Fruit fly (Drosophila melanogaster) whole organism, adult: ENCODE measurements around the gene CG3726.
A peak's percentile ranks its signal among the peaks of the same experiment; 100 is the strongest.

ENCODE experiments used
- CG11617 ChIP-seq: fragments of 200-800 bp; sonication (Bioruptor generic); optimal IDR thresholded peaks from 2 replicates; lab custom pipeline; 2017; ENCODE audit warnings: mild to moderate bottlenecking, missing biosample characterization, missing genetic modification reagents, missing genetic modification characterization
- CG12768 ChIP-seq: fragments of 200-800 bp; sonication (Bioruptor generic); optimal IDR thresholded peaks from 2 replicates; lab custom pipeline; 2017; ENCODE audit warnings: missing biosample characterization, missing genetic modification characterization, mild to moderate bottlenecking, moderate library complexity, missing genetic modification reagents
- CG14711 ChIP-seq: fragments of 200-800 bp; sonication (Bioruptor generic); optimal IDR thresholded peaks from 2 replicates; lab custom pipeline; 2018; ENCODE audit warnings: missing biosample characterization, mild to moderate bottlenecking, missing genetic modification characterization, moderate library complexity
- CG1620 ChIP-seq: fragments of 200-800 bp; sonication (Bioruptor generic); optimal IDR thresholded peaks from 2 replicates; lab custom pipeline; 2016; ENCODE audit warnings: missing biosample characterization, missing genetic modification characterization
- CG33017 ChIP-seq: fragments of 200-800 bp; sonication (Bioruptor generic); optimal IDR thresholded peaks from 2 replicates; lab custom pipeline; 2018; ENCODE audit warnings: missing biosample characterization, mild to moderate bottlenecking, missing genetic modification characterization, moderate library complexity
- CG5204 ChIP-seq: fragments of 200-800 bp; sonication (Bioruptor generic); optimal IDR thresholded peaks from 2 replicates; lab custom pipeline; 2016; ENCODE audit warnings: missing biosample characterization, missing genetic modification characterization
- CG7045 ChIP-seq: fragments of 200-800 bp; sonication (Bioruptor generic); optimal IDR thresholded peaks from 2 replicates; lab custom pipeline; 2017; ENCODE audit warnings: missing biosample characterization, mild to moderate bottlenecking, missing genetic modification characterization
- CG7101 ChIP-seq: fragments of 200-800 bp; sonication (Bioruptor generic); optimal IDR thresholded peaks from 2 replicates; lab custom pipeline; 2018; ENCODE audit warnings: missing biosample characterization, mild to moderate bottlenecking, missing genetic modification characterization, moderate library complexity
- Clk ChIP-seq: fragments of 200-800 bp; sonication (Bioruptor generic); optimal IDR thresholded peaks from 2 replicates; lab custom pipeline; 2017; ENCODE audit warnings: missing biosample characterization, missing genetic modification characterization
- Crg-1 ChIP-seq: fragments of 200-800 bp; sonication (Bioruptor generic); optimal IDR thresholded peaks from 2 replicates; lab custom pipeline; 2016; ENCODE audit warnings: missing biosample characterization, missing genetic modification characterization
- Hr96 ChIP-seq: fragments of 200-800 bp; sonication (Bioruptor generic); optimal IDR thresholded peaks from 2 replicates; lab custom pipeline; 2016; ENCODE audit warnings: missing biosample characterization, missing genetic modification characterization
- Mnt ChIP-seq: fragments of 200-800 bp; sonication (Bioruptor generic); optimal IDR thresholded peaks from 2 replicates; lab custom pipeline; 2016; ENCODE audit warnings: missing biosample characterization, mild to moderate bottlenecking, missing genetic modification characterization
- bab1 ChIP-seq: fragments of 200-800 bp; sonication (Bioruptor generic); optimal IDR thresholded peaks from 3 replicates; lab custom pipeline; 2019; ENCODE audit warnings: missing biosample characterization, mild to moderate bottlenecking, missing genetic modification characterization, moderate library complexity
- cic ChIP-seq: fragments of 200-800 bp; sonication (Bioruptor generic); optimal IDR thresholded peaks from 2 replicates; lab custom pipeline; 2017; ENCODE audit warnings: missing biosample characterization, mild to moderate bottlenecking, missing genetic modification characterization, moderate library complexity
- cnc ChIP-seq, 2 experiments: fragments of >200 bp; optimal IDR thresholded peaks; 2 replicates each; lab custom pipeline; 2017
- kay ChIP-seq: fragments of 200-800 bp; sonication (Bioruptor generic); peaks from one replicate; lab custom pipeline; 2016; ENCODE audit warnings: missing biosample characterization, missing genetic modification characterization, borderline replicate concordance
- ovo ChIP-seq: fragments of 200-800 bp; sonication (Bioruptor generic); optimal IDR thresholded peaks from 2 replicates; lab custom pipeline; 2016; ENCODE audit warnings: missing biosample characterization, missing genetic modification characterization
- pad ChIP-seq: fragments of 200-800 bp; sonication (Bioruptor generic); optimal IDR thresholded peaks from 3 replicates; lab custom pipeline; 2017; ENCODE audit warnings: missing biosample characterization, missing genetic modification characterization, mild to moderate bottlenecking, moderate library complexity, missing genetic modification reagents
- tj ChIP-seq: fragments of 200-800 bp; sonication (Bioruptor generic); optimal IDR thresholded peaks from 3 replicates; lab custom pipeline; 2017; ENCODE audit warnings: missing biosample characterization, mild to moderate bottlenecking, missing genetic modification characterization, moderate library complexity
- toe ChIP-seq: fragments of 200-800 bp; sonication (Bioruptor generic); optimal IDR thresholded peaks from 2 replicates; lab custom pipeline; 2016; ENCODE audit warnings: missing biosample characterization, missing genetic modification characterization

Gene CG3726

DNA sequence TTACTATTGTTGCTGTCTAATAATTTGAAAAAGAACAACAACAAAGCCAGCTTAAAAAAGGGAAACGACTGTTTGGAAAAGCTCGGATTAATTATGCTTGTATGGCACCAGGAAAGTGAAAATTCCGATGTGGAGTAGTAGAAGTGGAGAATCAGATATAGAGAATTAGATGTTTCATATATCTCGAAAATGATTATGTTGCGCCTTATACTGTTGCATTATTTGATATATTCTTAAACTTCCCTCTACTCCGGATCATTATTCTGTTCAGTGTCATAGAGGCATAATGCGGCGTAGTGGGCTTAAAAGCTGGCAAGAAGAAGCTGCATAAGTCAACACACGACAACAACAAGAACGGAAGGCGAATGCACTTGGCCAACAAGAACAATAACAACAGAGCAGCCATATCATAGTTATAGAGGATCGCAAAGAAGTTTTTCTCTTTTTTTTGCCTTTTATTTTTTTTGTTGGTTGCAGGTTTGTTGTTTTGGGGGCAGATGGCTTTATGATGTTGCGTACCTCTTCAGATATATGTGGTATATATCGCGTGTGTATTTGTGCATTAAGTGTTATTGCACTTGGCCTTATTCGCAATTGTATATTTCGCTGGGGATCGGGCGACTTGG, 9.0 kb downstream of the CG3726 start:
- TF ChIP-seq bab1 (GFP tag; lab: Kevin White, UChicago) (peak; percentile 78), CG14711 (tag; lab: Kevin White, UChicago) (peak; percentile 59), CG5204 (GFP tag; lab: Kevin White, UChicago) (no peak)

DNA sequence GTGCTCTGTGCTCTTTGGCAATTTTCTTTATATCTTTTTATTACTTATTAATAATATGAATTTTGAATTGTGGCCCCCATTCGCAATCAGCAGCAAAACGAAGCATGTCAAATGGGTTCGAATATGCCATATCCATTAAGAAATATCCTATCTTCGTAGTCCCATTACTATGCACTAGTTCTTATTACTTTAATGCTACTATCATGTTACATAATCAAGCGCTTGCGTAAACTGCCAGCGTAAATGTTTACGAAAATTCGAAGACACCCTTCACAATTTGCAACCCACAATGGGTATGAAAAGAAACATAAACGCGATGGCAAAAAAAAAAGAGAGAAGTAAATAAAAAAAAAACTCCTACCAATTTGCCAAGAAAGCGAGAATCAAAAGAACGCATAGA, 9.8 kb downstream of the CG3726 start:
- TF ChIP-seq Crg-1 (GFP tag; lab: Kevin White, UChicago) (no peak), CG11617 (no peak), Hr96 (GFP tag; lab: Kevin White, UChicago) (no peak), kay (GFP tag; lab: Kevin White, UChicago) (no peak), tj (GFP tag; lab: Kevin White, UChicago) (peak; percentile 1), pad (no peak), CG14711 (tag; lab: Kevin White, UChicago) (peak; percentile 4), CG5204 (GFP tag; lab: Kevin White, UChicago) (no peak), ovo (GFP tag; lab: Kevin White, UChicago) (no peak), Mnt (GFP tag; lab: Kevin White, UChicago) (no peak), Clk (GFP tag; lab: Kevin White, UChicago) (no peak), cic (no peak), CG33017 (tag; lab: Kevin White, UChicago) (no peak), bab1 (GFP tag; lab: Kevin White, UChicago) (peak; percentile 73), CG7101 (no peak), cnc (optimal IDR thresholded peaks at IDR 0.05; lab: Kevin White, UChicago) (no peak), CG1620 (GFP tag; lab: Kevin White, UChicago) (no peak), CG7045 (no peak), toe (no peak)

DNA sequence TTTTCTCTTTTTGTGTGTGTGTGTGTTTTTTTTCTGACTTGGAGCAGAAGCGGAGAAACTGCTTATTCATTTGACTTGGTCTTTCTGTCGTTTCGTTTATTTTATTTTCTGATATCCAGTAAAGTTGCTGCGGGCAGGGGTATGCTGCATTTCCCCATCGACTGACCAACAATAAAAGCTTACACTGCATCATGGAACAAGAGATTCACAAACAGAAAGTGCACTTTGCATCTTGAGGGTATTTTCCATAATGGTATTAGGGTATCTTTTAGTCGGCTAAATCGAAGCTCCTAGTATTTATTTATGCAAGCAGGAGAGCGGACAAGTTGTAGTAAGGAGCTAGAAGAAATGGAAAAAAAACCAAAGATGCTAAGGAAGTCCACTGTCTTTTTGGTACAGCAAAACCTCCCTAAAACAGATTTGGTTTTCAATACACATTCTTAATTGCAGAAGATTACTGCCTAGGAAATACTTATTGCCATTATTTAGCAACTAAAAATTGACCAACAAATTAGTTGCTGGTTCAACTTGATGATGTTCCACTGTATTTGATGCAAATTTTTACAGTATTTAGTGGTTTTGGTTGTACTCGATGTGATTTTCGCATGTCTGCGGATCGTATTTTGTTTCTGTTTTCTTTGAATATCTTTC, 15.6 kb downstream of the CG3726 start:
- TF ChIP-seq Clk (GFP tag; lab: Kevin White, UChicago) (no peak), Crg-1 (GFP tag; lab: Kevin White, UChicago) (peak; percentile 21), CG7045 (no peak), pad (peak; percentile 63), cic (no peak), tj (GFP tag; lab: Kevin White, UChicago) (peak; percentile 69), CG33017 (tag; lab: Kevin White, UChicago) (no peak), Mnt (GFP tag; lab: Kevin White, UChicago) (no peak), bab1 (GFP tag; lab: Kevin White, UChicago) (peak; percentile 96), CG11617 (no peak), CG7101 (peak; percentile 70), CG12768 (GFP tag; lab: Kevin White, UChicago) (no peak), CG5204 (GFP tag; lab: Kevin White, UChicago) (no peak), toe (no peak), Hr96 (GFP tag; lab: Kevin White, UChicago) (peak; percentile 27), CG1620 (GFP tag; lab: Kevin White, UChicago) (peak; percentile 79), CG14711 (tag; lab: Kevin White, UChicago) (peak; percentile 69), kay (GFP tag; lab: Kevin White, UChicago) (no peak), cnc (optimal IDR thresholded peaks at IDR 0.05; lab: Kevin White, UChicago) (no peak), ovo (GFP tag; lab: Kevin White, UChicago) (peak; percentile 13)

- TF ChIP-seq CG1620 (GFP tag; lab: Kevin White, UChicago) (no peak), Clk (GFP tag; lab: Kevin White, UChicago) (no peak), cic (peak; percentile 17), CG5204 (GFP tag; lab: Kevin White, UChicago) (no peak), CG12768 (GFP tag; lab: Kevin White, UChicago) (peak; percentile 17), CG33017 (tag; lab: Kevin White, UChicago) (no peak), ovo (GFP tag; lab: Kevin White, UChicago) (peak; percentile 57), pad (peak; percentile 32), CG7045 (peak; percentile 14), CG7101 (peak; percentile 33), cnc (optimal IDR thresholded peaks at IDR 0.05; lab: Kevin White, UChicago) (no peak), toe (no peak), CG14711 (tag; lab: Kevin White, UChicago) (no peak), Mnt (GFP tag; lab: Kevin White, UChicago) (no peak), tj (GFP tag; lab: Kevin White, UChicago) (peak; percentile 82), Hr96 (GFP tag; lab: Kevin White, UChicago) (peak; percentile 14), CG11617 (peak; percentile 65), Crg-1 (GFP tag; lab: Kevin White, UChicago) (no peak), bab1 (GFP tag; lab: Kevin White, UChicago) (no peak), kay (GFP tag; lab: Kevin White, UChicago) (no peak)
Observed at dm6 chrX:5935072-5935738, 18.3 kb downstream of the CG3726 start.

DNA sequence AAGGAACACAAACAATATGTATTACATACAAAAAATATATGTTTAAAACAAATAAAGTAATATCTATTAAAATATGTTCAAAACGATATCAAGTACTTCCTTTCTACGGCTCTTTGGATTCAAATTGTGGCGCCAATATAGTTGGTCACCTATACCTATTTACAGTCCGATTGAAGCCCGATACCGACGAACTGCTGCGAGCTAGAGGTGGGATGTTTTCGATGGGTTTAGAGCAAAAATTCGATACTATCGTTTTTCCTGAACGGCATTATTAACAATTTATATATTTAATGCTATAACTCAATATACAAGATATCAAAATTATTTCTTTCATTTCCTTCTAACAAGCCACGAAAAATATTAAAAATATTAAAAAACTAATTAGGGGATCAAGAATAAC, 24.9 kb downstream of the CG3726 start:
- TF ChIP-seq pad (no peak), ovo (GFP tag; lab: Kevin White, UChicago) (no peak), CG11617 (no peak), Mnt (GFP tag; lab: Kevin White, UChicago) (no peak), CG12768 (GFP tag; lab: Kevin White, UChicago) (no peak)
